Fruit fly (Drosophila melanogaster) whole organism, embryonic: Measurements from ENCODE around the gene Ctu2.
A peak's percentile ranks its signal among the peaks of the same experiment; 100 is the strongest.

Experiments used
- Bteb2 ChIP-seq: fragments of 200-800 bp; sonication (Bioruptor generic); optimal IDR thresholded peaks from 2 replicates; lab custom pipeline; 2016; ENCODE audit warnings: missing biosample characterization, missing genetic modification characterization
- CG11456 ChIP-seq: fragments of 200-800 bp; sonication (Bioruptor generic); IDR thresholded peaks from 3 replicates; pipeline ENCODE4 v1.3.6; 2022; ENCODE audit warnings: missing biosample characterization, missing genetic modification characterization
- CG14014 ChIP-seq: fragments of 200-800 bp; sonication (Bioruptor generic); IDR thresholded peaks from 2 replicates; pipeline ENCODE4 v1.3.6; 2022; ENCODE audit warnings: missing biosample characterization, missing genetic modification characterization
- CG14441 ChIP-seq: fragments of 200-800 bp; sonication (Bioruptor generic); IDR thresholded peaks from 2 replicates; pipeline ENCODE4 v1.3.6; 2022; ENCODE audit warnings: missing biosample characterization, missing genetic modification characterization
- CG16815 ChIP-seq: fragments of 200-800 bp; sonication (Bioruptor generic); optimal IDR thresholded peaks from 3 replicates; lab custom pipeline; 2017; ENCODE audit warnings: missing biosample characterization, mild to moderate bottlenecking, missing genetic modification characterization
- CG17385 ChIP-seq: fragments of 200-800 bp; sonication (Bioruptor generic); optimal IDR thresholded peaks from 3 replicates; lab custom pipeline; 2018; ENCODE audit warnings: missing biosample characterization, mild to moderate bottlenecking, missing genetic modification characterization
- CG18011 ChIP-seq: fragments of 200-800 bp; sonication (Bioruptor generic); optimal IDR thresholded peaks from 2 replicates; lab custom pipeline; 2017; ENCODE audit warnings: missing biosample characterization, missing genetic modification characterization, mild to moderate bottlenecking, moderate library complexity, missing genotype
- CG2202 ChIP-seq: fragments of 200-800 bp; sonication (Bioruptor generic); optimal IDR thresholded peaks from 2 replicates; lab custom pipeline; 2018; ENCODE audit warnings: missing biosample characterization, mild to moderate bottlenecking, missing genetic modification characterization
- CG32532 ChIP-seq: fragments of 200-800 bp; sonication (Bioruptor generic); IDR thresholded peaks from 2 replicates; pipeline ENCODE4 v1.3.6; 2022; ENCODE audit warnings: missing biosample characterization, missing genetic modification characterization
- CG6683 ChIP-seq: fragments of 200-800 bp; sonication (Bioruptor generic); optimal IDR thresholded peaks from 2 replicates; lab custom pipeline; 2017; ENCODE audit warnings: missing biosample characterization, mild to moderate bottlenecking, missing genetic modification characterization, missing genetic modification reagents
- CG7963 ChIP-seq: fragments of 200-800 bp; sonication (Bioruptor generic); IDR thresholded peaks from 3 replicates; pipeline ENCODE4 v1.3.6; 2022; ENCODE audit warnings: missing biosample characterization, missing genetic modification characterization; ENCODE audit not compliant: partially characterized antibody
- CG7987 ChIP-seq: fragments of 200-800 bp; sonication (Bioruptor generic); optimal IDR thresholded peaks from 2 replicates; lab custom pipeline; 2018; ENCODE audit warnings: missing biosample characterization, mild to moderate bottlenecking, missing genetic modification characterization, moderate library complexity
- Dip3 ChIP-seq: fragments of 200-800 bp; sonication (Bioruptor generic); optimal IDR thresholded peaks from 3 replicates; lab custom pipeline; 2016; ENCODE audit warnings: missing biosample characterization, missing genetic modification characterization
- Dll ChIP-seq: fragments of 200-800 bp; sonication (Bioruptor generic); IDR thresholded peaks from 4 replicates; pipeline ENCODE4 v1.3.6; 2022; ENCODE audit warnings: missing biosample characterization, missing genetic modification characterization; ENCODE audit not compliant: partially characterized antibody
- E2f1 ChIP-seq: fragments of 200-800 bp; sonication (Bioruptor generic); IDR thresholded peaks from 2 replicates; pipeline ENCODE4 v1.3.6; 2022; ENCODE audit warnings: missing biosample characterization, missing genetic modification characterization
- E2f2 ChIP-seq: fragments of 200-800 bp; sonication (Bioruptor generic); IDR thresholded peaks from 2 replicates; pipeline ENCODE4 v1.3.6; 2022; ENCODE audit warnings: missing biosample characterization, missing genetic modification characterization
- Fer2 ChIP-seq: fragments of 200-800 bp; sonication (Bioruptor generic); optimal IDR thresholded peaks from 2 replicates; lab custom pipeline; 2018; ENCODE audit warnings: missing biosample characterization, mild to moderate bottlenecking, missing genetic modification characterization, moderate library complexity
- HHEX ChIP-seq: fragments of 200-800 bp; sonication (Bioruptor generic); optimal IDR thresholded peaks from 3 replicates; lab custom pipeline; 2017; ENCODE audit warnings: missing biosample characterization, mild to moderate bottlenecking, missing genetic modification characterization, missing genetic modification reagents
- HLH4C ChIP-seq: fragments of 200-800 bp; sonication (Bioruptor generic); IDR thresholded peaks from 3 replicates; pipeline ENCODE4 v1.3.6; 2022; ENCODE audit warnings: missing biosample characterization, missing genetic modification characterization; ENCODE audit not compliant: partially characterized antibody
- Hr3 ChIP-seq: fragments of 200-800 bp; sonication (Bioruptor generic); optimal IDR thresholded peaks from 3 replicates; lab custom pipeline; 2016; ENCODE audit warnings: missing biosample characterization, missing genetic modification characterization
- Hr51 ChIP-seq, 2 experiments: fragments of 200-800 bp; sonication (Bioruptor generic); optimal IDR thresholded peaks; 2 replicates in 1 of 2; 3 replicates in 1 of 2; lab custom pipeline; 2016 to 2018; ENCODE audit warnings: missing biosample characterization in 2 of 2, missing genetic modification characterization in 2 of 2, mild to moderate bottlenecking in 1 of 2, moderate library complexity in 1 of 2
- Hr78 ChIP-seq, 2 experiments: fragments of 200-800 bp in 1 of 2; fragments of >200 bp in 1 of 2; sonication (Bioruptor generic) in 1 of 2; optimal IDR thresholded peaks; 2 replicates each; lab custom pipeline; 2017 to 2019; ENCODE audit warnings: missing biosample characterization in 2 of 2, missing genetic modification characterization in 2 of 2, mild to moderate bottlenecking in 1 of 2, moderate library complexity in 1 of 2
- Max ChIP-seq: fragments of 200-800 bp; sonication (Bioruptor generic); optimal IDR thresholded peaks from 2 replicates; lab custom pipeline; 2016; ENCODE audit warnings: missing biosample characterization, mild to moderate bottlenecking, missing genetic modification characterization
- Med ChIP-seq: fragments of 200-800 bp; sonication (Bioruptor generic); peaks from one replicate; lab custom pipeline; 2016; ENCODE audit warnings: missing biosample characterization, missing genetic modification characterization, mild to moderate bottlenecking, inconsistent platforms, moderate library complexity
- NfI ChIP-seq: fragments of 200-800 bp; sonication (Bioruptor generic); optimal IDR thresholded peaks from 3 replicates; lab custom pipeline; 2018; ENCODE audit warnings: missing biosample characterization, mild to moderate bottlenecking, missing genetic modification characterization, moderate library complexity
- Opbp ChIP-seq: fragments of 200-800 bp; sonication (Bioruptor generic); IDR thresholded peaks from 3 replicates; pipeline ENCODE4 v1.3.6; 2022; ENCODE audit warnings: missing biosample characterization, missing genetic modification characterization; ENCODE audit not compliant: partially characterized antibody
- Scr ChIP-seq: fragments of 200-800 bp; sonication (Bioruptor generic); IDR thresholded peaks from 2 replicates; pipeline ENCODE4 v1.3.6; 2022; ENCODE audit warnings: missing biosample characterization, missing genetic modification characterization; ENCODE audit not compliant: partially characterized antibody
- Sry-δ ChIP-seq: fragments of 200-800 bp; sonication (Bioruptor generic); optimal IDR thresholded peaks from 2 replicates; lab custom pipeline; 2016; ENCODE audit warnings: missing biosample characterization, missing genetic modification characterization
- ac ChIP-seq: fragments of 200-800 bp; sonication (Bioruptor generic); optimal IDR thresholded peaks from 3 replicates; lab custom pipeline; 2017; ENCODE audit warnings: missing biosample characterization, mild to moderate bottlenecking, missing genetic modification characterization
- al ChIP-seq: fragments of 200-800 bp; sonication (Bioruptor generic); IDR thresholded peaks from 2 replicates; pipeline ENCODE4 v1.3.6; 2022; ENCODE audit warnings: missing biosample characterization, missing genetic modification characterization
- ato ChIP-seq: fragments of 200-800 bp; sonication (Bioruptor generic); IDR thresholded peaks from 2 replicates; pipeline ENCODE4 v1.3.6; 2022; ENCODE audit warnings: missing biosample characterization, missing genetic modification characterization; ENCODE audit not compliant: partially characterized antibody
- chinmo ChIP-seq: fragments of 200-800 bp; sonication (Bioruptor generic); IDR thresholded peaks from 4 replicates; pipeline ENCODE4 v1.3.6; 2022; ENCODE audit warnings: missing biosample characterization, missing genetic modification characterization; ENCODE audit not compliant: partially characterized antibody
- crc ChIP-seq: fragments of 200-800 bp; sonication (Bioruptor generic); optimal IDR thresholded peaks from 2 replicates; lab custom pipeline; 2016; ENCODE audit warnings: missing biosample characterization, missing genetic modification characterization
- esg ChIP-seq: fragments of 200-800 bp; sonication (Bioruptor generic); conservative IDR thresholded peaks from 2 replicates; pipeline ENCODE4 v1.3.6; 2022; ENCODE audit warnings: missing biosample characterization, missing genetic modification characterization
- exex ChIP-seq: fragments of 200-800 bp; sonication (Bioruptor generic); optimal IDR thresholded peaks from 4 replicates; lab custom pipeline; 2018; ENCODE audit warnings: missing biosample characterization, mild to moderate bottlenecking, missing genetic modification characterization, moderate library complexity
- ind ChIP-seq: fragments of 200-800 bp; sonication (Bioruptor generic); optimal IDR thresholded peaks from 3 replicates; lab custom pipeline; 2016; ENCODE audit warnings: missing biosample characterization, missing genetic modification characterization
- knrl ChIP-seq: fragments of 200-800 bp; sonication (Bioruptor generic); IDR thresholded peaks from 3 replicates; pipeline ENCODE4 v1.3.6; 2022; ENCODE audit warnings: missing biosample characterization, missing genetic modification characterization; ENCODE audit not compliant: partially characterized antibody
- nmo ChIP-seq: fragments of 200-800 bp; sonication (Bioruptor generic); optimal IDR thresholded peaks from 2 replicates; lab custom pipeline; 2018; ENCODE audit warnings: missing biosample characterization, mild to moderate bottlenecking, missing genetic modification characterization, moderate library complexity
- pum ChIP-seq: fragments of 200-800 bp; sonication (Bioruptor generic); optimal IDR thresholded peaks from 2 replicates; lab custom pipeline; 2016; ENCODE audit warnings: missing biosample characterization, missing genetic modification characterization
- pzg ChIP-seq: fragments of 200-800 bp; sonication (Bioruptor generic); optimal IDR thresholded peaks from 3 replicates; lab custom pipeline; 2018; ENCODE audit warnings: missing biosample characterization, mild to moderate bottlenecking, missing genetic modification characterization, moderate library complexity
- sens ChIP-seq: fragments of 200-800 bp; sonication (Bioruptor generic); peaks from one replicate; lab custom pipeline; 2016; ENCODE audit warnings: missing biosample characterization, missing genetic modification characterization
- tna ChIP-seq: fragments of 200-800 bp; sonication (Bioruptor generic); IDR thresholded peaks from 2 replicates; pipeline ENCODE4 v1.3.6; 2022; ENCODE audit warnings: missing biosample characterization, missing genetic modification characterization; ENCODE audit not compliant: partially characterized antibody
- trem ChIP-seq: fragments of 200-800 bp; optimal IDR thresholded peaks from 3 replicates; lab custom pipeline; 2019; ENCODE audit warnings: missing biosample characterization, mild to moderate bottlenecking, missing genetic modification characterization, moderate library complexity
- unc-4 ChIP-seq: fragments of 200-800 bp; sonication (Bioruptor generic); IDR thresholded peaks from 2 replicates; pipeline ENCODE4 v1.3.6; 2022; ENCODE audit warnings: missing biosample characterization, missing genetic modification characterization; ENCODE audit not compliant: partially characterized antibody
- zen2 ChIP-seq: fragments of 200-800 bp; sonication (Bioruptor generic); IDR thresholded peaks from 3 replicates; pipeline ENCODE4 v1.3.6; 2022; ENCODE audit warnings: missing biosample characterization, missing genetic modification characterization; ENCODE audit not compliant: partially characterized antibody

The Ctu2 gene

dm6 chr2L:19497983-19498382 is 4.9 kb upstream of the Ctu2 start, which contains the start of gene Top3alpha (continued):
- TF ChIP-seq nmo = no peak
- peak; percentile 70 for TF ChIP-seq unc-4 (GFP tag; lab: Robert Waterston, UW)
- TF ChIP-seq Fer2 (tag; lab: Kevin White, UChicago) = no peak
- peak; percentile 97 for TF ChIP-seq CG17385
- peak; percentile 38; the same call in 1 of the 2 replicates for TF ChIP-seq ato (GFP tag; lab: Robert Waterston, UW)
- peak; percentile 74 for TF ChIP-seq trem (tag; lab: Kevin White, UChicago)
- no peak for TF ChIP-seq pum (GFP tag; lab: Kevin White, UChicago)
- no peak for TF ChIP-seq sens (GFP tag; lab: Kevin White, UChicago)
- TF ChIP-seq Sry-δ (GFP tag; lab: Kevin White, UChicago) = peak; percentile 66
- peak; percentile 70 for TF ChIP-seq CG7963 (GFP tag; lab: Robert Waterston, UW)
- TF ChIP-seq Med (GFP tag; lab: Kevin White, UChicago) = peak; percentile 59
- no peak for TF ChIP-seq CG7987 (GFP tag; lab: Kevin White, UChicago)
- TF ChIP-seq Bteb2 (GFP tag; lab: Kevin White, UChicago) = no peak
- no peak for TF ChIP-seq crc
- TF ChIP-seq ac (GFP tag; lab: Kevin White, UChicago) = no peak

- TF ChIP-seq E2f1 (0 out of 2 replicates have a peak, but pooled peaks have one; percentile 24), zen2 (GFP tag; lab: Robert Waterston, UW) (peak; percentile 72), CG16815 (GFP tag; lab: Kevin White, UChicago) (peak; percentile 14), CG6683 (GFP tag; lab: Kevin White, UChicago) (no peak), tna (GFP tag; lab: Robert Waterston, UW) (0 out of 2 replicates have a peak, but pooled peaks have one; percentile 26), Max (GFP tag; lab: Kevin White, UChicago) (peak; percentile 17), Med (GFP tag; lab: Kevin White, UChicago) (peak; percentile 71), Hr78 (GFP tag; optimal IDR thresholded peaks at IDR 0.05; lab: Kevin White, UChicago) (no peak), chinmo (GFP tag; lab: Robert Waterston, UW) (0 out of 4 replicates have a peak, but pooled peaks have one; percentile 43), CG18011 (GFP tag; lab: Kevin White, UChicago) (peak; percentile 71), esg (GFP tag; lab: Robert Waterston, UW) (0 out of 2 replicates have a peak, but pooled peaks have one; percentile 32), E2f2 (GFP tag; lab: Robert Waterston, UW) (peak; percentile 28; the same call in 1 of the 2 replicates), NfI (GFP tag; lab: Kevin White, UChicago) (peak; percentile 33), pzg (GFP tag; lab: Kevin White, UChicago) (peak; percentile 41), Opbp (no peak), Hr3 (GFP tag; lab: Kevin White, UChicago) (peak; percentile 57), CG2202 (tag; lab: Kevin White, UChicago) (peak; percentile 3), CG11456 (GFP tag; lab: Robert Waterston, UW) (no peak), Sry-δ (GFP tag; lab: Kevin White, UChicago) (peak; percentile 62), knrl (GFP tag; lab: Robert Waterston, UW) (peak; percentile 50; the same call in 2 of the 3 replicates), al (0 out of 2 replicates have a peak, but pooled peaks have one; percentile 23), exex (peak; percentile 48), HLH4C (GFP tag; lab: Robert Waterston, UW) (peak; percentile 66), ind (GFP tag; lab: Kevin White, UChicago) (peak; percentile 55), Hr51 (GFP tag; optimal IDR thresholded peaks at IDR 0.05; lab: Kevin White, UChicago) (peak; percentile 5 to 64), Dll (peak; percentile 72), CG32532 (GFP tag; lab: Robert Waterston, UW) (peak; percentile 74; the same call in 1 of the 2 replicates), HHEX (GFP tag; lab: Kevin White, UChicago) (peak; percentile 28), CG14441 (peak; percentile 30; the same call in 1 of the 2 replicates), CG14014 (0 out of 2 replicates have a peak, but pooled peaks have one; percentile 6), Dip3 (GFP tag; lab: Kevin White, UChicago) (peak; percentile 10), Scr (GFP tag; lab: Robert Waterston, UW) (peak; percentile 47; the same call in 1 of the 2 replicates)
Observed at dm6 chr2L:19489997-19490461, 3.0 kb downstream of the Ctu2 start, which contains the start of the genes CG10194 and CG18094. Gene CG10194 (minus strand): TSS chr2L:19490104. Gene CG18094 (plus strand): TSS chr2L:19490262.
